Fruit fly (Drosophila melanogaster): ENCODE measurements around the gene CG43731.

- TF ChIP-seq h (optimal IDR thresholded peaks at IDR 0.05): no peak
- no peak for TF ChIP-seq Sin3A (optimal IDR thresholded peaks at IDR 0.05)
- no peak for TF ChIP-seq psq (optimal IDR thresholded peaks at IDR 0.05)
- no peak for TF ChIP-seq ttk (optimal IDR thresholded peaks at IDR 0.05)
- no peak for TF ChIP-seq insv (optimal IDR thresholded peaks at IDR 0.05)
- TF ChIP-seq Myc (optimal IDR thresholded peaks at IDR 0.05): no peak
Measured at dm6 chr2L:19098668-19099067, 3.2 kb upstream of the CG43731 start.
